Worm (Caenorhabditis elegans) whole organism, young adult: ENCODE results near the gene B0361.11.

Experiments
- C06A6.2 ChIP-seq: fragments of 200-800 bp; sonication (Bioruptor generic); conservative IDR thresholded peaks from 2 replicates; pipeline ENCODE4 v1.3.6; 2022; ENCODE audit warnings: missing genetic modification characterization, missing compliant biosample characterization
- attf-3 ChIP-seq: fragments of 200-800 bp; sonication (Bioruptor generic); conservative IDR thresholded peaks from 2 replicates; pipeline ENCODE4 v1.3.6; 2022; ENCODE audit warnings: missing genetic modification reagents, missing genetic modification characterization, missing compliant biosample characterization
- attf-6 ChIP-seq: fragments of 200-800 bp; sonication (Bioruptor generic); IDR thresholded peaks from 2 replicates; pipeline ENCODE4 v1.3.6; 2022; ENCODE audit warnings: missing genetic modification reagents, missing genetic modification characterization, missing compliant biosample characterization
- dox-1 ChIP-seq: fragments of 200-800 bp; sonication (Bioruptor generic); IDR thresholded peaks from 2 replicates; pipeline ENCODE4 v1.3.6; 2022; ENCODE audit warnings: missing genetic modification reagents, missing genetic modification characterization, missing compliant biosample characterization
- let-526 ChIP-seq: fragments of 200-800 bp; sonication (Bioruptor generic); IDR thresholded peaks from 2 replicates; pipeline ENCODE4 v1.3.6; 2022; ENCODE audit warnings: missing genetic modification reagents, missing genetic modification characterization, missing compliant biosample characterization
- lir-1 ChIP-seq: fragments of 200-800 bp; sonication (Bioruptor generic); conservative IDR thresholded peaks from 2 replicates; pipeline ENCODE4 v1.3.6; 2022; ENCODE audit warnings: missing genetic modification reagents, missing genetic modification characterization, missing compliant biosample characterization
- nhr-90 ChIP-seq: sonication (generic microtip); optimal IDR thresholded peaks from 2 replicates; lab custom pipeline; 2016; ENCODE audit warnings: missing genotype, mild to moderate bottlenecking, missing genetic modification characterization, missing compliant biosample characterization
- xnd-1 ChIP-seq: sonication (generic microtip); optimal IDR thresholded peaks from 2 replicates; lab custom pipeline; 2016; ENCODE audit warnings: missing genotype, missing genetic modification reagents, missing genetic modification characterization, missing compliant biosample characterization
- ztf-18 ChIP-seq: sonication (generic microtip); optimal IDR thresholded peaks from 2 replicates; lab custom pipeline; 2016; ENCODE audit warnings: missing genotype, mild to moderate bottlenecking, missing genetic modification characterization, missing compliant biosample characterization

ce11 chrIII:7293075-7293684 is 15.8 kb downstream of the B0361.11 start, which contains the start of gene cwf-19L2:
- TF ChIP-seq attf-3 (GFP tag; lab: Robert Waterston, UW) (no peak), attf-6 (no peak), dox-1 (GFP tag; lab: Robert Waterston, UW) (no peak), ztf-18 (tag; lab: Kevin White, UChicago) (no peak), C06A6.2 (GFP tag; lab: Robert Waterston, UW) (no peak), nhr-90 (no peak), xnd-1 (no peak), lir-1 (no peak), let-526 (GFP tag; lab: Robert Waterston, UW) (no peak)
